Fruit fly (Drosophila melanogaster) whole organism, embryonic: ENCODE results near the gene Rpp14b.

Experiments
- Ada2b ChIP-seq: fragments of 200-800 bp; sonication (Bioruptor generic); IDR thresholded peaks from 2 replicates; pipeline ENCODE4 v1.3.6; 2022; ENCODE audit warnings: missing biosample characterization, missing genetic modification characterization
- Bgb ChIP-seq: fragments of 200-800 bp; sonication (Bioruptor generic); IDR thresholded peaks from 2 replicates; pipeline ENCODE4 v1.3.6; 2022; ENCODE audit warnings: missing biosample characterization, missing genetic modification characterization; ENCODE audit not compliant: partially characterized antibody
- C15 ChIP-seq: fragments of 200-800 bp; sonication (Bioruptor generic); IDR thresholded peaks from 3 replicates; pipeline ENCODE4 v1.3.6; 2022; ENCODE audit warnings: missing biosample characterization, missing genetic modification characterization
- CG10147 ChIP-seq: fragments of 200-800 bp; sonication (Bioruptor generic); optimal IDR thresholded peaks from 2 replicates; lab custom pipeline; 2019; ENCODE audit warnings: missing biosample characterization, mild to moderate bottlenecking, missing genetic modification characterization, moderate library complexity
- CG1024 ChIP-seq: fragments of 200-800 bp; sonication (Bioruptor generic); IDR thresholded peaks from 2 replicates; pipeline ENCODE4 v1.3.6; 2022; ENCODE audit warnings: missing biosample characterization, missing genetic modification characterization
- CG11723 ChIP-seq: fragments of 200-800 bp; sonication (Bioruptor generic); optimal IDR thresholded peaks from 2 replicates; lab custom pipeline; 2017; ENCODE audit warnings: missing biosample characterization, mild to moderate bottlenecking, missing genetic modification characterization
- CG14441 ChIP-seq: fragments of 200-800 bp; sonication (Bioruptor generic); IDR thresholded peaks from 2 replicates; pipeline ENCODE4 v1.3.6; 2022; ENCODE audit warnings: missing biosample characterization, missing genetic modification characterization
- CG15479 ChIP-seq: fragments of 200-800 bp; sonication (Bioruptor generic); optimal IDR thresholded peaks from 3 replicates; lab custom pipeline; 2019; ENCODE audit warnings: missing biosample characterization, mild to moderate bottlenecking, missing genetic modification characterization, moderate library complexity
- CG1602 ChIP-seq: fragments of 200-800 bp; sonication (Bioruptor generic); optimal IDR thresholded peaks from 3 replicates; lab custom pipeline; 2016; ENCODE audit warnings: missing biosample characterization, missing genetic modification characterization
- CG17361 ChIP-seq: fragments of 200-800 bp; sonication (Bioruptor generic); IDR thresholded peaks from 3 replicates; pipeline ENCODE4 v1.3.6; 2022; ENCODE audit warnings: missing biosample characterization, missing genetic modification characterization
- CG18764 ChIP-seq: fragments of 200-800 bp; sonication (Bioruptor generic); optimal IDR thresholded peaks from 3 replicates; lab custom pipeline; 2016; ENCODE audit warnings: missing biosample characterization, missing genetic modification characterization
- CG30431 ChIP-seq: fragments of 200-800 bp; sonication (Bioruptor generic); optimal IDR thresholded peaks from 2 replicates; lab custom pipeline; 2017; ENCODE audit warnings: missing biosample characterization, missing genetic modification characterization
- CG33213 ChIP-seq: fragments of 200-800 bp; sonication (Bioruptor generic); optimal IDR thresholded peaks from 3 replicates; lab custom pipeline; 2016; ENCODE audit warnings: missing biosample characterization, missing genetic modification characterization
- CG3847 ChIP-seq: fragments of 200-800 bp; sonication (Bioruptor generic); IDR thresholded peaks from 2 replicates; pipeline ENCODE4 v1.3.6; 2022; ENCODE audit warnings: missing biosample characterization, missing genetic modification characterization
- CG4328 ChIP-seq: fragments of 200-800 bp; sonication (Bioruptor generic); optimal IDR thresholded peaks from 3 replicates; lab custom pipeline; 2017; ENCODE audit warnings: missing biosample characterization, missing genetic modification reagents, missing genetic modification characterization
- CG4404 ChIP-seq: fragments of 200-800 bp; sonication (Bioruptor generic); IDR thresholded peaks from 2 replicates; pipeline ENCODE4 v1.3.6; 2022; ENCODE audit warnings: missing biosample characterization, missing genetic modification characterization
- CG4820 ChIP-seq: fragments of 200-800 bp; sonication (Bioruptor generic); optimal IDR thresholded peaks from 3 replicates; lab custom pipeline; 2016; ENCODE audit warnings: missing biosample characterization, missing genetic modification characterization
- CG6175 ChIP-seq: fragments of 200-800 bp; sonication (Bioruptor generic); IDR thresholded peaks from 3 replicates; pipeline ENCODE4 v1.3.6; 2022; ENCODE audit warnings: missing biosample characterization, missing genetic modification characterization
- CG8290 ChIP-seq, 3 experiments: fragments of 200-800 bp; sonication (Bioruptor generic); optimal IDR thresholded peaks; 2 replicates each; lab custom pipeline; 2016 to 2019; ENCODE audit warnings: missing biosample characterization in 3 of 3, missing genetic modification characterization in 3 of 3, mild to moderate bottlenecking in 2 of 3, moderate library complexity in 1 of 3
- CG8388 ChIP-seq: fragments of 200-800 bp; sonication (Bioruptor generic); optimal IDR thresholded peaks from 2 replicates; lab custom pipeline; 2019; ENCODE audit warnings: missing biosample characterization, mild to moderate bottlenecking, missing genetic modification characterization, moderate library complexity
- CG8924 ChIP-seq: fragments of 200-800 bp; optimal IDR thresholded peaks from 3 replicates; lab custom pipeline; 2019; ENCODE audit warnings: missing biosample characterization, mild to moderate bottlenecking, missing genetic modification characterization, moderate library complexity
- Dref ChIP-seq: fragments of 200-800 bp; sonication (Bioruptor generic); IDR thresholded peaks from 2 replicates; pipeline ENCODE4 v1.3.6; 2022; ENCODE audit warnings: missing biosample characterization, missing genetic modification characterization
- E2f1 ChIP-seq: fragments of 200-800 bp; sonication (Bioruptor generic); IDR thresholded peaks from 2 replicates; pipeline ENCODE4 v1.3.6; 2022; ENCODE audit warnings: missing biosample characterization, missing genetic modification characterization
- ERR ChIP-seq: fragments of 200-800 bp; sonication (Bioruptor generic); optimal IDR thresholded peaks from 2 replicates; lab custom pipeline; 2016; ENCODE audit warnings: missing biosample characterization, missing genetic modification characterization
- Elba2 ChIP-seq: fragments of 200-800 bp; sonication (Bioruptor generic); optimal IDR thresholded peaks from 3 replicates; lab custom pipeline; 2016; ENCODE audit warnings: missing biosample characterization, missing genetic modification characterization
- H2.0 ChIP-seq: fragments of 200-800 bp; sonication (Bioruptor generic); IDR thresholded peaks from 2 replicates; pipeline ENCODE4 v1.3.6; 2022; ENCODE audit warnings: missing biosample characterization, missing genetic modification characterization
- HLH4C ChIP-seq: fragments of 200-800 bp; sonication (Bioruptor generic); IDR thresholded peaks from 3 replicates; pipeline ENCODE4 v1.3.6; 2022; ENCODE audit warnings: missing biosample characterization, missing genetic modification characterization; ENCODE audit not compliant: partially characterized antibody
- Hr39 ChIP-seq: fragments of >200 bp; optimal IDR thresholded peaks from 2 replicates; lab custom pipeline; 2017
- Hr51 ChIP-seq, 2 experiments: fragments of 200-800 bp; sonication (Bioruptor generic); optimal IDR thresholded peaks; 2 replicates in 1 of 2; 3 replicates in 1 of 2; lab custom pipeline; 2016 to 2018; ENCODE audit warnings: missing biosample characterization in 2 of 2, missing genetic modification characterization in 2 of 2, mild to moderate bottlenecking in 1 of 2, moderate library complexity in 1 of 2
- MESR4 ChIP-seq: fragments of 200-800 bp; sonication (Bioruptor generic); optimal IDR thresholded peaks from 2 replicates; lab custom pipeline; 2018; ENCODE audit warnings: missing biosample characterization, mild to moderate bottlenecking, missing genetic modification characterization, moderate library complexity
- Med ChIP-seq: fragments of 200-800 bp; sonication (Bioruptor generic); peaks from one replicate; lab custom pipeline; 2016; ENCODE audit warnings: missing biosample characterization, missing genetic modification characterization, mild to moderate bottlenecking, inconsistent platforms, moderate library complexity
- Mrtf ChIP-seq: fragments of 200-800 bp; sonication (Bioruptor generic); IDR thresholded peaks from 3 replicates; pipeline ENCODE4 v1.3.6; 2022; ENCODE audit warnings: missing biosample characterization, missing genetic modification characterization
- Nf-YB ChIP-seq: fragments of 200-800 bp; sonication (Bioruptor generic); optimal IDR thresholded peaks from 3 replicates; lab custom pipeline; 2019; ENCODE audit warnings: missing biosample characterization, mild to moderate bottlenecking, missing genetic modification characterization, moderate library complexity
- Nf-YC ChIP-seq: fragments of 200-800 bp; optimal IDR thresholded peaks from 3 replicates; lab custom pipeline; 2019; ENCODE audit warnings: missing biosample characterization, mild to moderate bottlenecking, missing genetic modification characterization, moderate library complexity
- PHDP ChIP-seq: fragments of 200-800 bp; sonication (Bioruptor generic); optimal IDR thresholded peaks from 3 replicates; lab custom pipeline; 2018; ENCODE audit warnings: missing biosample characterization, mild to moderate bottlenecking, missing genetic modification characterization, moderate library complexity
- Sry-β ChIP-seq: fragments of 200-800 bp; sonication (Bioruptor generic); optimal IDR thresholded peaks from 2 replicates; lab custom pipeline; 2018; ENCODE audit warnings: missing biosample characterization, mild to moderate bottlenecking, missing genetic modification characterization, moderate library complexity
- cato ChIP-seq: fragments of 200-800 bp; sonication (Bioruptor generic); optimal IDR thresholded peaks from 2 replicates; lab custom pipeline; 2016; ENCODE audit warnings: missing biosample characterization, missing genetic modification characterization, borderline replicate concordance
- crc ChIP-seq: fragments of 200-800 bp; sonication (Bioruptor generic); optimal IDR thresholded peaks from 2 replicates; lab custom pipeline; 2016; ENCODE audit warnings: missing biosample characterization, missing genetic modification characterization
- disco-r ChIP-seq: fragments of 200-800 bp; sonication (Bioruptor generic); optimal IDR thresholded peaks from 2 replicates; lab custom pipeline; 2016; ENCODE audit warnings: missing biosample characterization, missing genetic modification characterization
- dmrt99B ChIP-seq: fragments of 200-800 bp; sonication (Bioruptor generic); optimal IDR thresholded peaks from 2 replicates; lab custom pipeline; 2018; ENCODE audit warnings: missing biosample characterization, mild to moderate bottlenecking, missing genetic modification characterization, moderate library complexity
- dysf ChIP-seq: fragments of 200-800 bp; sonication (Bioruptor generic); IDR thresholded peaks from 3 replicates; pipeline ENCODE4 v1.3.6; 2022; ENCODE audit warnings: missing biosample characterization, missing genetic modification characterization
- gcm ChIP-seq: fragments of 200-800 bp; sonication (Bioruptor generic); optimal IDR thresholded peaks from 2 replicates; lab custom pipeline; 2019; ENCODE audit warnings: missing biosample characterization, mild to moderate bottlenecking, missing genetic modification characterization, moderate library complexity
- gcm2 ChIP-seq: fragments of 200-800 bp; sonication (Bioruptor generic); optimal IDR thresholded peaks from 2 replicates; lab custom pipeline; 2016; ENCODE audit warnings: missing biosample characterization, missing genetic modification characterization
- hkb ChIP-seq, 2 experiments: fragments of 200-800 bp in 1 of 2; fragments of >200 bp in 1 of 2; sonication (Bioruptor generic) in 1 of 2; IDR thresholded peaks in 1 of 2; optimal IDR thresholded peaks in 1 of 2; 2 replicates each; pipeline versions ENCODE4 v1.3.6 to Lab custom; 2017 to 2022; ENCODE audit warnings: missing biosample characterization in 1 of 2, missing genetic modification characterization in 1 of 2
- insv ChIP-seq, 2 experiments: fragments of 200-800 bp; sonication (Bioruptor generic); optimal IDR thresholded peaks; 3 replicates each; lab custom pipeline; 2016 to 2018; ENCODE audit warnings: missing biosample characterization in 2 of 2, missing genetic modification characterization in 2 of 2
- pros ChIP-seq: fragments of 200-800 bp; sonication (Bioruptor generic); optimal IDR thresholded peaks from 3 replicates; lab custom pipeline; 2019; ENCODE audit warnings: missing biosample characterization, mild to moderate bottlenecking, missing genetic modification characterization, moderate library complexity
- pzg ChIP-seq: fragments of 200-800 bp; sonication (Bioruptor generic); optimal IDR thresholded peaks from 3 replicates; lab custom pipeline; 2018; ENCODE audit warnings: missing biosample characterization, mild to moderate bottlenecking, missing genetic modification characterization, moderate library complexity
- ranshi ChIP-seq: fragments of 200-800 bp; sonication (Bioruptor generic); IDR thresholded peaks from 2 replicates; pipeline ENCODE4 v1.3.6; 2022; ENCODE audit warnings: missing biosample characterization, missing genetic modification characterization
- seq ChIP-seq: fragments of 200-800 bp; sonication (Bioruptor generic); IDR thresholded peaks from 2 replicates; pipeline ENCODE4 v1.3.6; 2022; ENCODE audit warnings: missing biosample characterization, missing genetic modification characterization
- sisA ChIP-seq: fragments of 200-800 bp; sonication (Bioruptor generic); IDR thresholded peaks from 2 replicates; pipeline ENCODE4 v1.3.6; 2022; ENCODE audit warnings: missing biosample characterization, missing genetic modification characterization

Rpp14b gene

dm6 chr3R:30030061-30030460, 25.7 kb upstream of the Rpp14b start:
- TF ChIP-seq CG4404 (GFP tag; lab: Robert Waterston, UW) (no peak), pzg (GFP tag; lab: Kevin White, UChicago) (no peak), CG8924 (tag; lab: Kevin White, UChicago) (no peak), CG17361 (GFP tag; lab: Robert Waterston, UW) (no peak), Elba2 (GFP tag; lab: Kevin White, UChicago) (no peak), C15 (GFP tag; lab: Robert Waterston, UW) (no peak), CG4328 (GFP tag; lab: Kevin White, UChicago) (no peak), crc (GFP tag; lab: Kevin White, UChicago) (no peak), cato (no peak), CG1024 (GFP tag; lab: Robert Waterston, UW) (no peak), CG10147 (GFP tag; lab: Kevin White, UChicago) (no peak), sisA (GFP tag; lab: Robert Waterston, UW) (no peak), CG30431 (no peak), CG15479 (no peak), Nf-YB (peak; percentile 96), Bgb (GFP tag; lab: Robert Waterston, UW) (0 out of 2 replicates have a peak, but pooled peaks have one; percentile 25), seq (GFP tag; lab: Robert Waterston, UW) (peak; percentile 59; the same call in 1 of the 2 replicates), E2f1 (GFP tag; lab: Robert Waterston, UW) (no peak), dmrt99B (tag; lab: Kevin White, UChicago) (no peak), pros (peak; percentile 77), Hr51 (GFP tag; optimal IDR thresholded peaks at IDR 0.05; lab: Kevin White, UChicago) (no peak), Nf-YC (tag; lab: Kevin White, UChicago) (peak; percentile 96), hkb (optimal IDR thresholded peaks at IDR 0.05; lab: Kevin White, UChicago) (no peak), hkb (GFP tag; IDR thresholded peaks at IDR 0.05; lab: Robert Waterston, UW) (no peak), PHDP (tag; lab: Kevin White, UChicago) (no peak), gcm2 (GFP tag; lab: Kevin White, UChicago) (no peak), Mrtf (GFP tag; lab: Robert Waterston, UW) (no peak)

dm6 chr3R:30032281-30032680, 23.5 kb upstream of the Rpp14b start:
- TF ChIP-seq CG8290 (GFP tag; optimal IDR thresholded peaks at IDR 0.05; lab: Kevin White, UChicago) (no peak), CG8290 (tag; optimal IDR thresholded peaks at IDR 0.05; lab: Kevin White, UChicago) (no peak), Sry-β (GFP tag; lab: Kevin White, UChicago) (no peak), gcm (peak; percentile 92)

dm6 chr3R:30036609-30037008, 19.1 kb upstream of the Rpp14b start, which contains the start of gene ZIPIC:
Gene ZIPIC, minus strand, starts transcription at chr3R:30036870.
- TF ChIP-seq ranshi (GFP tag; lab: Robert Waterston, UW) (no peak), CG1602 (GFP tag; lab: Kevin White, UChicago) (no peak), insv (GFP tag; optimal IDR thresholded peaks at IDR 0.05; lab: Kevin White, UChicago) (no peak), Dref (GFP tag; lab: Robert Waterston, UW) (peak; percentile 80), CG33213 (GFP tag; lab: Kevin White, UChicago) (no peak), Hr39 (lab: Kevin White, UChicago) (no peak), ERR (GFP tag; lab: Kevin White, UChicago) (no peak), Ada2b (no peak), Med (GFP tag; lab: Kevin White, UChicago) (no peak), disco-r (GFP tag; lab: Kevin White, UChicago) (no peak), MESR4 (GFP tag; lab: Kevin White, UChicago) (peak; percentile 75), CG3847 (GFP tag; lab: Robert Waterston, UW) (0 out of 2 replicates have a peak, but pooled peaks have one; percentile 20), CG6175 (GFP tag; lab: Robert Waterston, UW) (no peak), CG11723 (GFP tag; lab: Kevin White, UChicago) (no peak), CG18764 (GFP tag; lab: Kevin White, UChicago) (no peak), H2.0 (no peak), CG17361 (GFP tag; lab: Robert Waterston, UW) (no peak), dysf (no peak), CG8388 (no peak), HLH4C (GFP tag; lab: Robert Waterston, UW) (peak; percentile 74), CG4820 (GFP tag; lab: Kevin White, UChicago) (no peak), CG14441 (GFP tag; lab: Robert Waterston, UW) (no peak)
